Fruit fly (Drosophila melanogaster) whole organism: ENCODE results near the gene Ntf-2.

Experiments used
- CG8478 ChIP-seq: fragments of >200 bp; optimal IDR thresholded peaks from 2 replicates; lab custom pipeline; 2018; ENCODE audit warnings: inconsistent platforms
- Dll ChIP-seq: fragments of >200 bp; optimal IDR thresholded peaks from 2 replicates; lab custom pipeline; 2017
- EcR ChIP-seq, 2 experiments: fragments of >200 bp; optimal IDR thresholded peaks; 2 replicates each; lab custom pipeline; 2017; ENCODE audit warnings: missing biosample characterization in 2 of 2, missing genetic modification characterization in 2 of 2, missing genetic modification reagents in 2 of 2
- pan ChIP-seq: fragments of >200 bp; optimal IDR thresholded peaks from 2 replicates; lab custom pipeline; 2017
- psq ChIP-seq: fragments of >200 bp; optimal IDR thresholded peaks from 2 replicates; lab custom pipeline; 2017
- usp ChIP-seq: fragments of >200 bp; optimal IDR thresholded peaks from 2 replicates; lab custom pipeline; 2017; ENCODE audit warnings: missing biosample characterization, missing genetic modification characterization, mixed read lengths

Gene Ntf-2

dm6 chrX:21044278-21044830, 9.1 kb downstream of the Ntf-2 start:
- TF ChIP-seq psq (lab: Kevin White, UChicago) (no peak), EcR (GFP tag; optimal IDR thresholded peaks at IDR 0.05; lab: Kevin White, UChicago) (no peak), usp (GFP tag; lab: Kevin White, UChicago) (no peak), Dll (lab: Kevin White, UChicago) (no peak), CG8478 (lab: Kevin White, UChicago) (no peak), pan (lab: Kevin White, UChicago) (no peak)

dm6 chrX:21044831-21045447, 9.7 kb downstream of the Ntf-2 start, which contains the start of gene Cbs:
TSS of gene Cbs (plus strand) at chrX:21045138.
- TF ChIP-seq usp (GFP tag; lab: Kevin White, UChicago) (no peak), CG8478 (lab: Kevin White, UChicago) (no peak), psq (lab: Kevin White, UChicago) (no peak), Dll (lab: Kevin White, UChicago) (no peak), pan (lab: Kevin White, UChicago) (no peak), EcR (GFP tag; optimal IDR thresholded peaks at IDR 0.05; lab: Kevin White, UChicago) (no peak)

dm6 chrX:21045448-21045941, 10.2 kb downstream of the Ntf-2 start:
- TF ChIP-seq pan (lab: Kevin White, UChicago) = no peak
- TF ChIP-seq EcR (GFP tag; optimal IDR thresholded peaks at IDR 0.05; lab: Kevin White, UChicago) = no peak
- TF ChIP-seq CG8478 (lab: Kevin White, UChicago) = no peak

- TF ChIP-seq psq (lab: Kevin White, UChicago) = no peak
- TF ChIP-seq CG8478 (lab: Kevin White, UChicago) = no peak
- TF ChIP-seq usp (GFP tag; lab: Kevin White, UChicago) = no peak
- no peak for TF ChIP-seq EcR (GFP tag; optimal IDR thresholded peaks at IDR 0.05; lab: Kevin White, UChicago)
- no peak for TF ChIP-seq Dll (lab: Kevin White, UChicago)
- no peak for TF ChIP-seq pan (lab: Kevin White, UChicago)
Observed at dm6 chrX:21046141-21046540, 10.9 kb downstream of the Ntf-2 start.

- TF ChIP-seq Dll (lab: Kevin White, UChicago) (no peak), usp (GFP tag; lab: Kevin White, UChicago) (no peak), psq (lab: Kevin White, UChicago) (no peak), CG8478 (lab: Kevin White, UChicago) (no peak), EcR (GFP tag; optimal IDR thresholded peaks at IDR 0.05; lab: Kevin White, UChicago) (no peak), pan (lab: Kevin White, UChicago) (no peak)
Observed at dm6 chrX:21047717-21048116, 12.4 kb downstream of the Ntf-2 start.

- TF ChIP-seq pan (lab: Kevin White, UChicago) = no peak
- no peak for TF ChIP-seq psq (lab: Kevin White, UChicago)
Observed at dm6 chrX:21053099-21053715, 17.9 kb downstream of the Ntf-2 start.

- TF ChIP-seq CG8478 (lab: Kevin White, UChicago) (no peak), psq (lab: Kevin White, UChicago) (no peak)
Observed at dm6 chrX:21053849-21054581, 18.7 kb downstream of the Ntf-2 start, which contains the start of the genes Stt3A and bves. TSS of gene Stt3A (minus strand) at chrX:21053937. TSS of gene bves (plus strand) at chrX:21053963.

- no peak for TF ChIP-seq Dll (lab: Kevin White, UChicago)
- no peak for TF ChIP-seq usp (GFP tag; lab: Kevin White, UChicago)
- TF ChIP-seq CG8478 (lab: Kevin White, UChicago) = no peak
- no peak for TF ChIP-seq psq (lab: Kevin White, UChicago)
- TF ChIP-seq EcR (GFP tag; optimal IDR thresholded peaks at IDR 0.05; lab: Kevin White, UChicago) = no peak
- no peak for TF ChIP-seq pan (lab: Kevin White, UChicago)
Observed at dm6 chrX:21054963-21055480, 19.8 kb downstream of the Ntf-2 start.

dm6 chrX:21056732-21057131, 21.5 kb downstream of the Ntf-2 start:
- TF ChIP-seq Dll (lab: Kevin White, UChicago) (no peak), EcR (GFP tag; optimal IDR thresholded peaks at IDR 0.05; lab: Kevin White, UChicago) (no peak), CG8478 (lab: Kevin White, UChicago) (no peak), pan (lab: Kevin White, UChicago) (no peak), psq (lab: Kevin White, UChicago) (no peak)

dm6 chrX:21058437-21058836, 23.2 kb downstream of the Ntf-2 start:
- TF ChIP-seq CG8478 (lab: Kevin White, UChicago) (no peak), psq (lab: Kevin White, UChicago) (no peak)

dm6 chrX:21058991-21059390, 23.7 kb downstream of the Ntf-2 start:
- TF ChIP-seq Dll (lab: Kevin White, UChicago) = no peak
- TF ChIP-seq EcR (GFP tag; optimal IDR thresholded peaks at IDR 0.05; lab: Kevin White, UChicago) = no peak
- TF ChIP-seq usp (GFP tag; lab: Kevin White, UChicago) = no peak
- no peak for TF ChIP-seq psq (lab: Kevin White, UChicago)
- no peak for TF ChIP-seq pan (lab: Kevin White, UChicago)
- TF ChIP-seq CG8478 (lab: Kevin White, UChicago) = no peak
